Worm (Caenorhabditis elegans) whole organism, L1 larva: Measurements from ENCODE around the gene syd-2.
A peak's percentile ranks its signal among the peaks of the same experiment; 100 is the strongest.

Source experiments
- F16B12.6 ChIP-seq: fragments of 150-350 bp; optimal IDR thresholded peaks from 2 replicates; lab custom pipeline; 2014; ENCODE audit warnings: missing biosample characterization, missing genetic modification characterization
- Y116A8C.19 ChIP-seq: sonication (generic microtip); optimal IDR thresholded peaks from 2 replicates; lab custom pipeline; 2016; ENCODE audit warnings: missing compliant biosample characterization, missing genetic modification characterization, borderline replicate concordance
- aha-1 ChIP-seq: fragments of 150-350 bp; optimal IDR thresholded peaks from 2 replicates; lab custom pipeline; 2014; ENCODE audit warnings: missing biosample characterization, missing genetic modification characterization
- ama-1 ChIP-seq: fragments of 150-350 bp; optimal IDR thresholded peaks from 2 replicates; lab custom pipeline; 2014
- ceh-63 ChIP-seq: fragments of 200-800 bp; sonication (Bioruptor generic); optimal IDR thresholded peaks from 2 replicates; lab custom pipeline; 2018; ENCODE audit warnings: mild to moderate bottlenecking, missing genetic modification characterization, missing compliant biosample characterization
- ceh-82 ChIP-seq, 3 experiments: fragments of 150-350 bp in 1 of 3; sonication (generic microtip) in 2 of 3; optimal IDR thresholded peaks; 2 replicates each; lab custom pipeline; 2014 to 2017; ENCODE audit warnings: missing biosample characterization in 3 of 3, missing genetic modification characterization in 3 of 3
- ceh-88 ChIP-seq: fragments of 200-800 bp; sonication (Bioruptor generic); IDR thresholded peaks from 2 replicates; pipeline ENCODE4 v1.3.6; 2022; ENCODE audit warnings: missing genetic modification characterization, missing compliant biosample characterization
- ceh-90 ChIP-seq: sonication (generic microtip); optimal IDR thresholded peaks from 2 replicates; lab custom pipeline; 2016; ENCODE audit warnings: missing genetic modification characterization, missing compliant biosample characterization
- ces-1 ChIP-seq: fragments of 150-350 bp; optimal IDR thresholded peaks from 2 replicates; lab custom pipeline; 2014; ENCODE audit warnings: missing biosample characterization, missing genetic modification reagents, missing genetic modification characterization
- dpl-1 ChIP-seq, 3 experiments: fragments of 150-350 bp in 2 of 3; sonication (generic microtip) in 1 of 3; optimal IDR thresholded peaks; 2 replicates each; lab custom pipeline; 2014 to 2017; ENCODE audit warnings: missing biosample characterization in 3 of 3, missing genetic modification characterization in 3 of 3, missing genetic modification reagents in 3 of 3
- efl-1 ChIP-seq, 4 experiments: fragments of 150-350 bp; optimal IDR thresholded peaks in 3 of 4; peaks in 1 of 4; 1 replicate in 1 of 4; 2 replicates in 3 of 4; lab custom pipeline; 2014; ENCODE audit warnings: missing biosample characterization in 2 of 4, missing genetic modification characterization in 2 of 4, missing genetic modification reagents in 2 of 4
- efl-3 ChIP-seq: fragments of 200-800 bp; sonication (Bioruptor generic); optimal IDR thresholded peaks from 2 replicates; lab custom pipeline; 2018; ENCODE audit warnings: mild to moderate bottlenecking, missing genetic modification characterization, missing compliant biosample characterization
- egl-27 ChIP-seq, 2 experiments: fragments of 150-350 bp in 1 of 2; sonication (generic microtip); optimal IDR thresholded peaks; 3 replicates each; lab custom pipeline; 2017 to 2018; ENCODE audit warnings: missing biosample characterization in 2 of 2, missing genetic modification characterization in 2 of 2, missing genetic modification reagents in 2 of 2
- elt-2 ChIP-seq: sonication (generic microtip); optimal IDR thresholded peaks from 2 replicates; lab custom pipeline; 2016; ENCODE audit warnings: missing genetic modification characterization, mild to moderate bottlenecking, inconsistent platforms, missing compliant biosample characterization, missing genetic modification reagents
- elt-3 ChIP-seq, 6 experiments: fragments of 150-350 bp in 1 of 6; sonication (generic microtip); optimal IDR thresholded peaks; 2 replicates each; lab custom pipeline; 2017 to 2018; ENCODE audit warnings: missing biosample characterization in 6 of 6, missing genetic modification characterization in 6 of 6, inconsistent platforms in 1 of 6
- fkh-10 ChIP-seq: sonication (generic microtip); optimal IDR thresholded peaks from 2 replicates; lab custom pipeline; 2017; ENCODE audit warnings: missing biosample characterization, missing genetic modification reagents, missing genetic modification characterization
- fkh-8 ChIP-seq: sonication (generic microtip); optimal IDR thresholded peaks from 2 replicates; lab custom pipeline; 2016; ENCODE audit warnings: mild to moderate bottlenecking, missing genetic modification characterization, missing compliant biosample characterization
- hlh-17 ChIP-seq: fragments of 200-800 bp; sonication (Bioruptor generic); optimal IDR thresholded peaks from 2 replicates; lab custom pipeline; 2018; ENCODE audit warnings: missing genetic modification characterization, mild to moderate bottlenecking, missing compliant biosample characterization, moderate library complexity, borderline replicate concordance
- isw-1 ChIP-seq: fragments of 200-800 bp; sonication (Bioruptor generic); IDR thresholded peaks from 2 replicates; pipeline ENCODE4 v1.3.6; 2022; ENCODE audit warnings: missing genetic modification characterization, missing compliant biosample characterization
- lin-13 ChIP-seq: fragments of 150-350 bp; optimal IDR thresholded peaks from 2 replicates; lab custom pipeline; 2014; ENCODE audit warnings: missing biosample characterization, missing genetic modification reagents, missing genetic modification characterization
- lin-14 ChIP-seq: fragments of 200-800 bp; sonication (Bioruptor generic); optimal IDR thresholded peaks from 2 replicates; lab custom pipeline; 2018; ENCODE audit warnings: mild to moderate bottlenecking, missing genetic modification characterization, moderate library complexity, missing compliant biosample characterization
- lir-3 ChIP-seq: sonication (generic microtip); optimal IDR thresholded peaks from 2 replicates; lab custom pipeline; 2016; ENCODE audit warnings: mild to moderate bottlenecking, missing genetic modification characterization, moderate library complexity, missing compliant biosample characterization; ENCODE audit not compliant: poor library complexity
- lsy-2 ChIP-seq, 2 experiments: fragments of 150-350 bp; optimal IDR thresholded peaks; 2 replicates each; lab custom pipeline; 2014; ENCODE audit warnings: missing biosample characterization in 2 of 2, missing genetic modification characterization in 2 of 2
- nhr-11 ChIP-seq: fragments of 150-350 bp; optimal IDR thresholded peaks from 2 replicates; lab custom pipeline; 2014; ENCODE audit warnings: missing biosample characterization, missing genetic modification characterization
- nhr-12 ChIP-seq: sonication (generic microtip); optimal IDR thresholded peaks from 2 replicates; lab custom pipeline; 2017; ENCODE audit warnings: missing biosample characterization, missing genetic modification characterization
- nhr-237 ChIP-seq: fragments of 150-350 bp; optimal IDR thresholded peaks from 2 replicates; lab custom pipeline; 2014; ENCODE audit warnings: missing biosample characterization, missing genetic modification characterization
- nhr-71 ChIP-seq: sonication (generic microtip); optimal IDR thresholded peaks from 2 replicates; lab custom pipeline; 2016; ENCODE audit warnings: mild to moderate bottlenecking, missing genetic modification characterization, moderate library complexity, missing compliant biosample characterization
- nhr-84 ChIP-seq: sonication (generic microtip); optimal IDR thresholded peaks from 2 replicates; lab custom pipeline; 2017; ENCODE audit warnings: missing biosample characterization, missing genetic modification characterization
- pag-3 ChIP-seq: sonication (generic microtip); optimal IDR thresholded peaks from 2 replicates; lab custom pipeline; 2017; ENCODE audit warnings: missing genetic modification characterization, mild to moderate bottlenecking, missing compliant biosample characterization, antibody characterized with exemption, borderline replicate concordance; ENCODE audit not compliant: insufficient read depth
- pax-3 ChIP-seq: fragments of 200-800 bp; sonication (Bioruptor generic); optimal IDR thresholded peaks from 2 replicates; lab custom pipeline; 2018; ENCODE audit warnings: mild to moderate bottlenecking, missing genetic modification characterization, moderate library complexity, missing compliant biosample characterization
- pqm-1 ChIP-seq: sonication (generic microtip); optimal IDR thresholded peaks from 3 replicates; lab custom pipeline; 2017; ENCODE audit warnings: missing biosample characterization, missing genetic modification characterization
- rnt-1 ChIP-seq: sonication (generic microtip); optimal IDR thresholded peaks from 2 replicates; lab custom pipeline; 2016; ENCODE audit warnings: mild to moderate bottlenecking, missing genetic modification characterization, moderate library complexity, missing compliant biosample characterization
- skn-1 ChIP-seq: fragments of 150-350 bp; optimal IDR thresholded peaks from 2 replicates; lab custom pipeline; 2014; ENCODE audit warnings: missing biosample characterization, missing genetic modification characterization
- sox-4 ChIP-seq: sonication (generic microtip); optimal IDR thresholded peaks from 2 replicates; lab custom pipeline; 2016; ENCODE audit warnings: missing genetic modification characterization, missing compliant biosample characterization
- sptf-1 ChIP-seq: fragments of 150-350 bp; optimal IDR thresholded peaks from 2 replicates; lab custom pipeline; 2014; ENCODE audit warnings: missing biosample characterization, missing genetic modification characterization
- sup-37 ChIP-seq: fragments of 200-800 bp; sonication (Bioruptor generic); optimal IDR thresholded peaks from 2 replicates; lab custom pipeline; 2018; ENCODE audit warnings: mild to moderate bottlenecking, missing genetic modification characterization, missing compliant biosample characterization
- unc-30 ChIP-seq: sonication (generic microtip); optimal IDR thresholded peaks from 2 replicates; lab custom pipeline; 2017; ENCODE audit warnings: missing biosample characterization, missing genetic modification characterization
- vab-15 ChIP-seq: sonication (generic microtip); optimal IDR thresholded peaks from 2 replicates; lab custom pipeline; 2017; ENCODE audit warnings: missing genotype, mild to moderate bottlenecking, missing genetic modification characterization, missing compliant biosample characterization
- xbp-1 ChIP-seq: sonication (generic microtip); optimal IDR thresholded peaks from 2 replicates; lab custom pipeline; 2016; ENCODE audit warnings: missing genetic modification characterization, missing compliant biosample characterization
- zip-4 ChIP-seq: fragments of 200-800 bp; sonication (Bioruptor generic); optimal IDR thresholded peaks from 2 replicates; lab custom pipeline; 2018; ENCODE audit warnings: mild to moderate bottlenecking, missing genetic modification characterization, moderate library complexity, missing compliant biosample characterization
- ztf-4 ChIP-seq: fragments of 150-350 bp; optimal IDR thresholded peaks from 2 replicates; lab custom pipeline; 2014; ENCODE audit warnings: missing biosample characterization, missing genetic modification characterization

The syd-2 gene

ce11 chrX:10597554-10598191 is 42.6 kb upstream of the syd-2 start (continued):
- TF ChIP-seq ces-1: no peak
- no peak for TF ChIP-seq ama-1 (lab: Kevin White, UChicago)
- TF ChIP-seq F16B12.6: no peak
- no peak for TF ChIP-seq elt-3 (tag; optimal IDR thresholded peaks at IDR 0.05; lab: Kevin White, UChicago)
- no peak for TF ChIP-seq Y116A8C.19
- TF ChIP-seq ceh-63: no peak
- no peak for TF ChIP-seq sup-37 (GFP tag; lab: Kevin White, UChicago)
- no peak for TF ChIP-seq efl-3
- no peak for TF ChIP-seq sptf-1 (tag; lab: Kevin White, UChicago)
- peak; percentile 43 for TF ChIP-seq elt-2 (tag; lab: Kevin White, UChicago)
- TF ChIP-seq sox-4 (tag; lab: Kevin White, UChicago): no peak
- TF ChIP-seq ceh-90 (tag; lab: Kevin White, UChicago): no peak
- no peak for TF ChIP-seq zip-4 (GFP tag; lab: Kevin White, UChicago)
- TF ChIP-seq rnt-1 (tag; lab: Kevin White, UChicago): peak; percentile 73
- no peak for TF ChIP-seq nhr-11 (tag; lab: Kevin White, UChicago)
- peak; percentile 71 for TF ChIP-seq lin-14 (GFP tag; lab: Kevin White, UChicago)
- no peak for TF ChIP-seq nhr-237 (tag; lab: Kevin White, UChicago)
- TF ChIP-seq aha-1 (tag; lab: Kevin White, UChicago): no peak
- no peak for TF ChIP-seq nhr-12 (tag; lab: Kevin White, UChicago)
- peak; percentile 26 for TF ChIP-seq xbp-1
- TF ChIP-seq nhr-84 (tag; lab: Kevin White, UChicago): no peak
- TF ChIP-seq nhr-71 (tag; lab: Kevin White, UChicago): peak; percentile 55
- no peak for TF ChIP-seq skn-1 (tag; lab: Kevin White, UChicago)
- no peak for TF ChIP-seq unc-30
- TF ChIP-seq fkh-8 (tag; lab: Kevin White, UChicago): no peak
- TF ChIP-seq vab-15 (tag; lab: Kevin White, UChicago): no peak
- TF ChIP-seq ceh-88 (GFP tag; lab: Robert Waterston, UW): no peak
- TF ChIP-seq fkh-10 (GFP tag; lab: Kevin White, UChicago): no peak
- no peak for TF ChIP-seq lir-3 (tag; lab: Kevin White, UChicago)
- TF ChIP-seq ztf-4 (tag; lab: Kevin White, UChicago): no peak
- no peak for TF ChIP-seq lsy-2 (tag; optimal IDR thresholded peaks at IDR 0.05; lab: Kevin White, UChicago)
- no peak for TF ChIP-seq lin-13 (GFP tag; lab: Kevin White, UChicago)
- no peak for TF ChIP-seq pag-3 (tag; lab: Kevin White, UChicago)
- TF ChIP-seq efl-1 (optimal IDR thresholded peaks at IDR 0.05; lab: Kevin White, UChicago): peak; percentile 15 to 36
- TF ChIP-seq efl-1 (GFP tag; optimal IDR thresholded peaks at IDR 0.05 in 1 of 2; lab: Kevin White, UChicago): no peak
- no peak for TF ChIP-seq hlh-17 (GFP tag; lab: Kevin White, UChicago)
- TF ChIP-seq isw-1: no peak; the same call in 1 of the 2 replicates
- no peak for TF ChIP-seq pax-3 (tag; lab: Kevin White, UChicago)
- no peak for TF ChIP-seq egl-27 (tag; optimal IDR thresholded peaks at IDR 0.05; lab: Kevin White, UChicago)
- peak in 2 of 3 experiments; percentile 50 to 51 for TF ChIP-seq ceh-82 (tag; optimal IDR thresholded peaks at IDR 0.05; lab: Kevin White, UChicago)
- TF ChIP-seq dpl-1 (GFP tag; optimal IDR thresholded peaks at IDR 0.05; lab: Kevin White, UChicago): no peak
- TF ChIP-seq pqm-1: no peak
